Worm (Caenorhabditis elegans) whole organism, midembryonic: ENCODE measurements around the gene mig-38.

Experiments used
- T22C8.4 ChIP-seq: fragments of 200-800 bp; sonication (Bioruptor generic); IDR thresholded peaks from 2 replicates; pipeline ENCODE4 v1.3.6; 2022; ENCODE audit warnings: missing genetic modification characterization, missing compliant biosample characterization
- cog-1 ChIP-seq: sonication (generic microtip); optimal IDR thresholded peaks from 2 replicates; lab custom pipeline; 2016; ENCODE audit warnings: missing genetic modification characterization, missing compliant biosample characterization
- flt-1 ChIP-seq: fragments of 200-800 bp; sonication (Bioruptor generic); IDR thresholded peaks from 2 replicates; pipeline ENCODE4 v1.3.6; 2022; ENCODE audit warnings: missing genetic modification characterization, missing compliant biosample characterization
- klf-2 ChIP-seq: fragments of 200-800 bp; sonication (Bioruptor generic); conservative IDR thresholded peaks from 2 replicates; pipeline ENCODE4 v1.3.6; 2022; ENCODE audit warnings: missing genetic modification reagents, missing genetic modification characterization, missing compliant biosample characterization
- med-1 ChIP-seq: sonication (generic microtip); optimal IDR thresholded peaks from 2 replicates; lab custom pipeline; 2017; ENCODE audit warnings: missing genetic modification characterization, mild to moderate bottlenecking, missing compliant biosample characterization, antibody characterized with exemption, missing genetic modification reagents; ENCODE audit not compliant: insufficient read depth
- ref-1 ChIP-seq: fragments of 200-800 bp; sonication (Bioruptor generic); conservative IDR thresholded peaks from 2 replicates; pipeline ENCODE4 v1.3.6; 2022; ENCODE audit warnings: missing genetic modification reagents, missing genetic modification characterization, missing compliant biosample characterization
- tab-1 ChIP-seq: fragments of 200-800 bp; sonication (Bioruptor generic); IDR thresholded peaks from 2 replicates; pipeline ENCODE4 v1.3.6; 2022; ENCODE audit warnings: missing genetic modification characterization, missing compliant biosample characterization
- ztf-23 ChIP-seq: fragments of 200-800 bp; sonication (Bioruptor generic); IDR thresholded peaks from 2 replicates; pipeline ENCODE4 v1.3.6; 2022; ENCODE audit warnings: missing genetic modification reagents, missing genetic modification characterization, missing compliant biosample characterization
- ztf-29 ChIP-seq: fragments of 200-800 bp; sonication (Bioruptor generic); IDR thresholded peaks from 2 replicates; pipeline ENCODE4 v1.3.6; 2022; ENCODE audit warnings: missing genetic modification reagents, missing genetic modification characterization, missing compliant biosample characterization

The mig-38 gene

DNA sequence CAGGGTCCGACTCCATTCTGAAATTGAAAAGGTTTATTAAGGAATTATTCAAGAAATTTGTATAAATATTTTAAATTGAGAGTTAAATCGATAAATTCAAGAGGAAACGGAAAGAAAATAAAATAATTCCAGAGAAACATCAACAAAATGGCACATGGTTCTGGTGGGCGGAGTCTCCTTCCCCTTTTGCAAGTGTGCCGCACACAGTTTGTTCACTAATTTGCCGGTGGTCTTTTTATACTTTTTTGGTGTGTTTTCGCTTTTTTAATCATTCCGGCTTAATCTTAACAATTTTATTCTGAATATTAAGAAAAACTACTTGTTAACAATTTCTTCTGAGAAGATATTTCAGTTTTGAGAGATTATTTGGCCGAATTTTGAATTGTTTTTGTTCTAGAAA is 10.9 kb downstream of the mig-38 start, which contains the start of the genes ragc-1 and Y24F12A.1:
Gene ragc-1 (minus strand): TSS at position 25 of the 400 bp plus-strand sequence.
Gene Y24F12A.1 (plus strand): TSS at position 346 of the 400 bp plus-strand sequence.
- TF ChIP-seq klf-2 (no peak), ref-1 (GFP tag; lab: Robert Waterston, UW) (no peak), ztf-29 (GFP tag; lab: Robert Waterston, UW) (no peak), cog-1 (tag; lab: Kevin White, UChicago) (no peak), ztf-23 (GFP tag; lab: Robert Waterston, UW) (peak; percentile 71), med-1 (GFP tag; lab: Kevin White, UChicago) (peak; percentile 56), T22C8.4 (GFP tag; lab: Robert Waterston, UW) (no peak), tab-1 (0 out of 2 replicates have a peak, but pooled peaks have one; percentile 36), flt-1 (peak; percentile 64; the same call in 1 of the 2 replicates)

- 0 out of 2 replicates have a peak, but pooled peaks have one; percentile 21 for TF ChIP-seq ztf-29 (GFP tag; lab: Robert Waterston, UW)
Observed at ce11 chrIV:11616543-11616942, 22.5 kb downstream of the mig-38 start.

DNA sequence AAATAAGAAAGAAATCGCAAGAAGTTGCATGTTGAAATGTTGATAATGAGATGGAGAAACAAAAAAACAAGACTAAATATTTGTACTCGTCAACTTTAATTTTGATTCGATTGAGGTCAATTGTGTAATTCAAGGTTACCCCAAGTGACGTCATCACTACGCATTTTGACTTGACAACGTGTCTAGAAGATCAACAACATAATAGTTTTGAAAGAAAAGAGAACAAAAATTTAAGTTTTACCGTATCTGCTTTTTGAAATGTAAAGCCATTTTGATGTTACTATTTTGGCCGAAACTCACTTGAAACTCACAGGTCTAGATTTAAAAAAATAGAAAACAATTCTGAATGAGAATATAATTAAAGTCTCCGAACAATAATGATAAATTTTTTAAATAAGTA is 26.9 kb downstream of the mig-38 start, which contains the start of gene dsl-5:
Gene dsl-5 (minus strand): TSS at position 101 of the 400 bp plus-strand sequence.
- TF ChIP-seq ztf-23 (GFP tag; lab: Robert Waterston, UW) (no peak), flt-1 (no peak), ztf-29 (GFP tag; lab: Robert Waterston, UW) (no peak), med-1 (GFP tag; lab: Kevin White, UChicago) (no peak), cog-1 (tag; lab: Kevin White, UChicago) (no peak), T22C8.4 (GFP tag; lab: Robert Waterston, UW) (no peak), tab-1 (no peak), klf-2 (no peak), ref-1 (GFP tag; lab: Robert Waterston, UW) (no peak)

DNA sequence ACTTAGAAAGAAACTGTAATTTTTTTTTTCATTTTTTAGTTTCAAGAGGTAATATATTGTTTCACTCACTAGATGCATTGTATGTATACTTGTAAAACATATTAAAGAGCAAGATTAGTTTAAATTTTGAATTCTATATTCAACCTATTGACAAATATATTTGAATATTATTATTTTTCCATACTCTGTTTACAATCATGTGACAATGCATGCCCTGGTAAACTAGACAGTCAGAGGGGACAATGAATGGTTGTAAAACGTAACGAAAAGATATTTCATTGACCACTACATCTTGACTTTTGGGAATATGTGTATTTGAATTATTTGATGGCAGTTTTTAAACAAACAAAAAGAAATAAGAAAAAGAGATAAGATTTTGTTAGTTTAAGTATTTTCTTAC is 28.3 kb downstream of the mig-38 start:
- TF ChIP-seq klf-2 (no peak), ztf-29 (GFP tag; lab: Robert Waterston, UW) (no peak), flt-1 (no peak), ztf-23 (GFP tag; lab: Robert Waterston, UW) (no peak), tab-1 (no peak), med-1 (GFP tag; lab: Kevin White, UChicago) (no peak), cog-1 (tag; lab: Kevin White, UChicago) (no peak), ref-1 (GFP tag; lab: Robert Waterston, UW) (no peak), T22C8.4 (GFP tag; lab: Robert Waterston, UW) (no peak)

DNA sequence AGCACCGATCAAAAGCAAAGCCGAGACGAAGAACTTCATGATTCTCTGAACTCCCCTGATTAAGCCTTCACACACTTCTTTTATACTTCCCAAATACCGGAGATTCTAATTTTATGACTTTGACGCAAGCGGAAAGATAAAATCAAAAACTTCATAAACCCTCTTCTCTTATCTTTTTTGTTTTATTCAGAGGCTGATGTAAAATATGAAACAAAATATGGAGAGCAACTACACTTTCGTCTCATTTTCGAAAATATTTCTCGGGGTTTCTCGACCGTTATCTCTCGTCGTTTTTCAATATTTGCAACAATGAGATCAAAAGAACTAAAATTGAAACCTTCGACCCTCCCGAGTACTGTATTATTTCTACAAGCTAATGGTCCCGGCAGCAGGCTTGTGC is 29.0 kb downstream of the mig-38 start, which contains the start of gene lys-4:
Gene lys-4 (minus strand): TSS at position 115 of the 400 bp plus-strand sequence.
- TF ChIP-seq flt-1 (no peak), ztf-23 (GFP tag; lab: Robert Waterston, UW) (no peak), T22C8.4 (GFP tag; lab: Robert Waterston, UW) (no peak), tab-1 (no peak), klf-2 (no peak), ref-1 (GFP tag; lab: Robert Waterston, UW) (no peak), med-1 (GFP tag; lab: Kevin White, UChicago) (no peak), ztf-29 (GFP tag; lab: Robert Waterston, UW) (no peak), cog-1 (tag; lab: Kevin White, UChicago) (no peak)

DNA sequence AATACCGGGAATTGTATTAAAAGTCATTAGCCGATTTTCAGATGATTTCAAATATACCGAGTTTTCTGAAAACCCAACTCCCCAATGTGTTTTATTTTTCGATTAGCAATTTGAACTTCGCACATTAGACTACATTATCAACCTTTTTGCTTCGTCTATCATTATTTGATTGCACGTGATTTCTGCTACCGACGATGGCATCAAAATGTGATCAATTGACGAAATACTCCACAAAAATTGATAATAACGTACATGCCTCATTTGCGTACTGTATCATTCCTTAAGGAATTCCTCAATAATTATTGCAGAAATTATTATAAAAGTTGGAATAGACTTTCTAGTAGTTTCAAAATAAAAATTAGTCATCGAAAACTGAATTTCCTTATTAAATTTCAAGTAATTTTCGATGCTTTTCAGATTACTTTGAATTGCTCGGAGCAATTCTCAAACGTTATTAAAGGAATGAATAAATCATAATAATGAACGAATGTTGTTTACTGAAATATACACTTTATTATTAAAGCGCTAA is 29.8 kb downstream of the mig-38 start:
- no peak for TF ChIP-seq klf-2
- TF ChIP-seq flt-1 = no peak
- no peak for TF ChIP-seq med-1 (GFP tag; lab: Kevin White, UChicago)
- no peak for TF ChIP-seq cog-1 (tag; lab: Kevin White, UChicago)
- TF ChIP-seq T22C8.4 (GFP tag; lab: Robert Waterston, UW) = no peak
- TF ChIP-seq ref-1 (GFP tag; lab: Robert Waterston, UW) = no peak
- no peak for TF ChIP-seq ztf-29 (GFP tag; lab: Robert Waterston, UW)
- no peak for TF ChIP-seq ztf-23 (GFP tag; lab: Robert Waterston, UW)
- no peak for TF ChIP-seq tab-1

- no peak for TF ChIP-seq ztf-29 (GFP tag; lab: Robert Waterston, UW)
- TF ChIP-seq klf-2 = no peak
- TF ChIP-seq ztf-23 (GFP tag; lab: Robert Waterston, UW) = no peak
- TF ChIP-seq cog-1 (tag; lab: Kevin White, UChicago) = no peak
- no peak for TF ChIP-seq flt-1
- TF ChIP-seq ref-1 (GFP tag; lab: Robert Waterston, UW) = no peak
- TF ChIP-seq T22C8.4 (GFP tag; lab: Robert Waterston, UW) = no peak
- no peak for TF ChIP-seq med-1 (GFP tag; lab: Kevin White, UChicago)
- TF ChIP-seq tab-1 = no peak
Observed at ce11 chrIV:11625482-11625881, 31.4 kb downstream of the mig-38 start, which contains the start of gene lys-5. TSS of gene lys-5 (minus strand) at chrIV:11625582.

DNA sequence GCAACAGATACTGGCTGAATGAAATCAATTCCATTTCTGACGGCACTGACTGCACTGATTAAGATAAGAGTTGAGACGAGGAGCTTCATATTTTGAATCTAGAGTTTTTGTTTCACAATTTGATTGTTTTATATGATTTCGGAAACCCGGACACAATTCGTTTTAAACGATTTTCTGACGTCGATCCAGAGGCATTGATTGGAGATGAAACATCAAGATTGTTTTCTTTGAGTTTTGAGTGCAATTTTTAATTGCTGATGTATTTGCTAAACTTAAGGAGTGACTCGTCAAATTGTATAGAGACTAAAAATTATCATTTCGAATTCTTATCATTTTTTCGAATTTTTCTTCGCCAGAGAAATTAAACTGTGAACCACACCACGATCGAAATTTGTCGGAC is 33.8 kb downstream of the mig-38 start, which contains the start of gene lys-6:
Gene lys-6 (minus strand): TSS at position 101 of the 400 bp plus-strand sequence.
- TF ChIP-seq tab-1 (no peak), ztf-29 (GFP tag; lab: Robert Waterston, UW) (no peak), flt-1 (no peak), klf-2 (no peak), cog-1 (tag; lab: Kevin White, UChicago) (no peak), T22C8.4 (GFP tag; lab: Robert Waterston, UW) (no peak), med-1 (GFP tag; lab: Kevin White, UChicago) (no peak), ztf-23 (GFP tag; lab: Robert Waterston, UW) (no peak)

DNA sequence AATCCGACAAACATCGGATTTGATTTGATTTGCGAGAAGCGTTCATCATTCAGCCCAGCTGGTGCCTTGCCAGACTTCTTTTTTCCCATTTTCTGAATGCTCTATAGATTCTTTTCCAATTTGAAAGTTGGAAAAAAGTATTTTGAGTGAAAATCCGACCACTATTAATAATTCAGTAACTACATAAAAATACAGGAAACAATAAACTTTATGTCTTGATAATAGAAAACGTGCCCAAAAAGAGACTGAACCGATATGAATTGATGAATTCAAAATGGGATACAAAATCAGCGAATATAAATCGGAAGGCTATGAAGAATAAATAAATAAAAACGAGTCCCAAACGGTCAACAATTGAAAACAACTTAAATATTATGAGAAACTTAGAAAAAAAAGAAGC is 37.7 kb downstream of the mig-38 start, which contains the start of gene F58B3.4:
Gene F58B3.4 (minus strand): TSS at position 101 of the 400 bp plus-strand sequence.
- TF ChIP-seq cog-1 (tag; lab: Kevin White, UChicago) (no peak), T22C8.4 (GFP tag; lab: Robert Waterston, UW) (no peak), med-1 (GFP tag; lab: Kevin White, UChicago) (no peak), ztf-29 (GFP tag; lab: Robert Waterston, UW) (no peak), ref-1 (GFP tag; lab: Robert Waterston, UW) (no peak), ztf-23 (GFP tag; lab: Robert Waterston, UW) (no peak), tab-1 (no peak), klf-2 (no peak), flt-1 (no peak)
